Fruit fly (Drosophila melanogaster) S2 (cell line): ENCODE results near the gene CG32181.

ENCODE experiments used
- CG8478 ChIP-seq: fragments of >200 bp; optimal IDR thresholded peaks from 2 replicates; lab custom pipeline; 2018
- CTCF ChIP-seq, 2 experiments: fragments of >200 bp; optimal IDR thresholded peaks; 2 replicates each; lab custom pipeline; 2018

Gene CG32181

dm6 chr3L:17759072-17759747, at the start of gene CG32181:
Gene CG32181 (plus strand): TSS chr3L:17759697.
- TF ChIP-seq CG8478 (no peak), CTCF (optimal IDR thresholded peaks at IDR 0.05; lab: Kevin White, UChicago) (no peak)

DNA sequence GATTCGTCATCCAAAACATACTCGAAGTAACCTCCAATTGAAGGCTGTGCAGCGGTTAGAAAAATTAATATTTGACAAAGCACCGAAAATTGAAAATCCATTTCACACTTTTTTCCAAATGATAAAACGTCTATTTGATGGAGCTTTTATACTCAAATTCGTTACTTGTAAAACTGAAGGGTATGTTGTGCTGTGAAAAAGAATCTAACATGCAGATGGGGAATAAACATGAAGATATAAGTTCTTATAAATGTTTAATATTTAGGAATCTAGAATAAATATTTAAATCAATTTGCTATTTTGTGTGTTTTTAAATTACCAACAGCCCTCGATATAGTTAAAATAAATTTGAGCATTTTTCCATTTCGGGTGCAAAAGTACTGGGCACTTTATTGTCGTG, 39.7 kb upstream of the CG32181 start, which contains the start of gene CheB74a:
TSS of gene CheB74a (minus strand) at position 101 of the 400 bp plus-strand sequence.
- TF ChIP-seq CTCF (optimal IDR thresholded peaks at IDR 0.05; lab: Kevin White, UChicago) (no peak), CG8478 (no peak)

DNA sequence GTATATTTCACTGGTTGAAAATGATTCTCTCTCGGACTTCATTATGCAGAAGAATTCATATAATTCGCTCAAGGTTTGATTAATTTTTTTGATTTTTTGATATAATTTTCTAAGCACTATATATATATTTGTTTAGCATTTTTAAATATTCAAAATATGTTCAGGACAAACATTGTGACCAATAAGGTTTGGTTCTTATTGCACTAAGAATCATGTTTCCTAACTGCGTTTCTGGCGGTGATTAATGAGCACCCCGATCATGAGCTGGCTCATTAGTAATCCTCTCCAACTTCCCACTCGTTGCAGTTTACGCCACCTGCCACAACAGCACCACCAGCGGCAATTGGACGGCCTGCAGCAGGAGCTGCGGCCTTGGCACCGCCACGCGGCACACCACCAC, 30.2 kb upstream of the CG32181 start, which contains the start of gene CG6052:
TSS of gene CG6052 (minus strand) at position 101 of the 400 bp plus-strand sequence.
- TF ChIP-seq CG8478 (no peak), CTCF (optimal IDR thresholded peaks at IDR 0.05; lab: Kevin White, UChicago) (no peak)

DNA sequence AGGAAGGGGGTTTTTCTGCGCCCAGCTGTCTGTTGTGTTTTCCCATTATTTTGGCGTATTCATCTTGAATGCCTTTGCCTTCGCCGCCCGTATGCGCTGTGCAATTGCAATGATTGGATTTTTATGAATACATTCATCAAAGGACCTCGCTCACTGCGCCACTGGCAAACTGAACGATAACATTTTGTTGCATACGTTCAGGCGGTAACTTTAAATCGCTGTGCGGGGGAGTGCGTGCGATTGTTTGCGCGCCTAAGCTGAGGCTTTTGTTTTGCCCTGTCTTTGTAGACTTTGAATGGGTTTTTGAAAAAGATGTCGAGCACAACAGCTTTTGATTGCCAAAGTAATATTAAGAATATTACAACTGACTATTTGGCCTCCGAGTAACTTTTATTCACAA, 19.9 kb upstream of the CG32181 start:
- peak; percentile 13 to 14 for TF ChIP-seq CTCF (optimal IDR thresholded peaks at IDR 0.05; lab: Kevin White, UChicago)
- TF ChIP-seq CG8478 = no peak

dm6 chr3L:17740471-17740870, 19.0 kb upstream of the CG32181 start, which contains the start of gene CG7460:
Gene CG7460 (plus strand): TSS chr3L:17740540.
- no peak for TF ChIP-seq CTCF (optimal IDR thresholded peaks at IDR 0.05; lab: Kevin White, UChicago)
- no peak for TF ChIP-seq CG8478

DNA sequence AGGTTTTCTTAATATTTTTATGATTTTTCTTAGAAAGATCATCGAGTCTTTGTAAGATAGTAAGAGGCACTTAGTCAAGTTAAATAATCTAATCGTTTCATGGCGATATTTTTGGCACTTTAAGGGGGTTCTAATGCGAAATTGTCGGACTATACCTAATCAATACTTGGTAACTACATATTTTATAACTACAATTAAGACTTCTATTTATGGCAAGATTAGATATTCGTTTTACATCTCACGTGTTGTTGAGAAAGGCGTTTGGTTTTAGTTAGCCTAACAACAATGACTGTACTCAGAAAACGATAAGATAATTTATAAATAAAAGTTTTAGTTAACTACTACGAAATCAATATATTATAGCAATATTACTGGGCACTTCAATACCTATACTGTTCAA, 17.0 kb upstream of the CG32181 start:
- no peak for TF ChIP-seq CTCF (optimal IDR thresholded peaks at IDR 0.05; lab: Kevin White, UChicago)
- no peak for TF ChIP-seq CG8478

DNA sequence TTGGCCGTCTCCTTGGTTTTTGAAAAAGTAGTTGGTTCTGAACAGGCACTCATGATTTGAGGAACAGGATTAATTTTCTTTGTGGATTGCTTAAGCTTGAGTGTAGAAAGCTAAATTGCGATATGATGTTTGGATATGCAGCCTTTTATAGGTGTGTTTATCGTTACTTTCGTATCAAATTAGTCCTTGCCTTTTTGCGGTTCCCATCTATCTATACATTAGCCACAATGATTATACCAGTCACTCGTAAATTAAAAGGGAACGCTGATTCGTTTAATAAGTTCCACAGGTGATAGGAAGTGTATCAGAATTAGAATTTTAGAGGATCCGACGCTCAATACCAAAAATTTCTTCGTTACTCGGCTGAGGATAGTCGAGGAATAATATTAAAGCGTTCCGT, 12.7 kb upstream of the CG32181 start, which contains the start of gene CG6034:
TSS of gene CG6034 (minus strand) at position 101 of the 400 bp plus-strand sequence.
- TF ChIP-seq CG8478 (no peak), CTCF (optimal IDR thresholded peaks at IDR 0.05; lab: Kevin White, UChicago) (no peak)

DNA sequence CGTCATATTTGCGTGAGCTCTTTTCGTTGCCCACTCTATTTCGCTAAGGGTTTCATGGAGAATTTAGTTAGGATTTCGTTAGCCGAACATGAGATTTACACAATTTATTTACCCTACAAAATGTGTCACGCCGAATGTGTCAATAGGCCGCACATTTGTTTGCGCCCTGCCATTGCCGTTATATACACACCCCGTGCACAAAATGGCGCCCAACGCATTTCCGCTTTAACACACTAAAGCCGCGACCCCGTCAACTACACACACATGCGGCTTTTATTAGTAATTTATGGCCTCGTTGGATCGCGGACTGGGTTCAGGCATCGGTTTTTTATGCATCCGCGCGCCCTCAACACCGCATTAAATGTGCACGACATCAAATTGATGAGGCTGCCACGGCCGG, 9.0 kb upstream of the CG32181 start, which contains the start of gene Adgf-B:
TSS of gene Adgf-B (minus strand) at position 101 of the 400 bp plus-strand sequence.
- TF ChIP-seq CG8478 = no peak
- no peak for TF ChIP-seq CTCF (optimal IDR thresholded peaks at IDR 0.05; lab: Kevin White, UChicago)

DNA sequence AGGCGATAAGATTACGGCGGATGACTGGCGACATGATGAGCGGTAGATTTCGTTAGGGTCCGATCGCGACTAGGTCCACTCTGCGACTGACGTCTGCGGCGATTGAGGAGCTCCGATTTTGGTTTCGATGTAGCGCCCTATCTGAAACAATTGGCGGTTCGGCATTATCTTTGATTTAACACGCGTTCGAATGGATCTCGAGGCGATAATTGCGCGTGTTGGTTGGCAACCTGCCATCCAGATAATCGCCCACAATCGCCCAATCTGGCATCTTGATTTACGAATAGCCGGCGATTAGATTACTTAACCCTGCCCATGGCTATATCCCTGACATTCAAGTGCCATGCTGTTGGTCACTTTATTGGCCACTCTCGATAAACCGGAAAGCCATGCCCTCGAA, 5.2 kb upstream of the CG32181 start:
- TF ChIP-seq CTCF (optimal IDR thresholded peaks at IDR 0.05; lab: Kevin White, UChicago) (no peak), CG8478 (no peak)

- TF ChIP-seq CTCF (optimal IDR thresholded peaks at IDR 0.05; lab: Kevin White, UChicago) (no peak), CG8478 (no peak)
Measured at dm6 chr3L:17757156-17758083, 2.1 kb upstream of the CG32181 start.

dm6 chr3L:17758084-17758211, 1.5 kb upstream of the CG32181 start, which contains the start of gene CG32182:
Gene CG32182 (plus strand): TSS chr3L:17758112.
- no peak for TF ChIP-seq CG8478
- no peak for TF ChIP-seq CTCF (optimal IDR thresholded peaks at IDR 0.05; lab: Kevin White, UChicago)

DNA sequence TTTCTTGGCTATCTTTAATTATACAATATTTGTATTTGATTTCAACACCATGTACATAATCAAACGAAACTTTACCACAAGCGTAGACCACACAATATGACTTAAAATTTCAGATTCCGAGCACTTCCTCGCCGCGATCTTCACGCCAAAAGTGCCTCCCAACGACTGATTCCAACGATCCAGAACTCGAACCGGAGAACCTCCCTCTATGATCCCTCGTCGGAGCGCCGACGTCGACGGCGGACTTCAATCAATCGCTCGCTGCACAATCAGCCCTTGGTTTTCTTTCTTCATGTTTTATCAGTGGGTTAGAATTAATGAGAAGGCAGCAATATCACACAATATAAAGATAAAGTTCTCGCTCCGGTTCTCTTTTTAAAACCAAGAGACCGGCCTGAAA, 4.5 kb downstream of the CG32181 start, which contains the start of the genes Adgf-A and Adgf-A2:
TSS of gene Adgf-A (minus strand) at position 172 of the 400 bp plus-strand sequence.
TSS of gene Adgf-A2 (minus strand) at position 172 of the 400 bp plus-strand sequence.
- TF ChIP-seq CG8478 = no peak
- peak in 1 of 2 experiments; percentile 17 for TF ChIP-seq CTCF (optimal IDR thresholded peaks at IDR 0.05; lab: Kevin White, UChicago)

dm6 chr3L:17791067-17791466, 31.6 kb downstream of the CG32181 start:
- TF ChIP-seq CTCF (optimal IDR thresholded peaks at IDR 0.05; lab: Kevin White, UChicago) = no peak
- no peak for TF ChIP-seq CG8478

DNA sequence AAGACGTTTGTCGTGTGGAACGTTAAGA, 31.8 kb downstream of the CG32181 start, which contains the start of gene CG42815:
TSS of gene CG42815 (minus strand) at position 20 of the 28 bp plus-strand sequence.
- TF ChIP-seq CG8478 = no peak

DNA sequence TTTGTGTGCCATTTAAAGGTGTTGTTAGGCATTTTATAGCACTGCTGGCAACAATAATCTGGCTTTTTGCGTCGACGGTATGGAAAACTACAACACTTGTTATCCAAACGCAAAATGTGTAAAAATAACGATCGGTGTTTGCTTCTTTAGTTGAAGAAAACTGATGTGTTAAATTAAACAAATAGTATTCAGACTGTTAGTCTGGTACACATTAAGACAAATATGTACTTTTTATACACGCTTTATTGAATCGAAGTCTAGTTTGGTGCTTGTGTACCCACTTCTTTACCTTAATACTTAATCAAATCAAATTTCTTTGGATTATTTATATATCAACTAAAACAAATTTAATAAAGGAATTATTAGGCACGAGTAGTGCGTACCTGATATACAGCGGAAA, 32.0 kb downstream of the CG32181 start:
- TF ChIP-seq CTCF (optimal IDR thresholded peaks at IDR 0.05; lab: Kevin White, UChicago) (no peak), CG8478 (no peak)

dm6 chr3L:17797494-17797893, 38.0 kb downstream of the CG32181 start, which contains the start of gene CG42816:
Gene CG42816 (minus strand): TSS chr3L:17797594.
- TF ChIP-seq CG8478 (no peak), CTCF (optimal IDR thresholded peaks at IDR 0.05; lab: Kevin White, UChicago) (no peak)

DNA sequence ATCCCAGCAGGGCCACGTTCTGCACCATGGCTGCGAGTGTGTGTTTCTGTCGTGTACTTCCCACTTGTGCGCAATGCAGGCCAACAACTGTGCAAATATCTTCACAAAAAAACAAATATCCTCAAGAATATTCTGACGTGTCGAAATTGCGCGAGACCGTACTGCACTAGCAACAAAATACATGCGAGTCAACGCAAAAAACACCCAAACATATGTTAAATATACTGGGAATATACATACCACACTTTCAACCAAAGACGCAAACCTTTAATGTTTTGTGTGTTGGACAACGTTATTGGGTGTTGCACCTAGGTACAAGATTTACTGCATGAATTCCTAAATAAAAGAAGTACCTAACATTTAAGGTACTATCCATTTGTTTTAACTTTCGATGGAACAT, 42.6 kb downstream of the CG32181 start, which contains the start of gene NUCB1:
TSS of gene NUCB1 (minus strand) at position 173 of the 400 bp plus-strand sequence.
- TF ChIP-seq CG8478 (no peak), CTCF (optimal IDR thresholded peaks at IDR 0.05; lab: Kevin White, UChicago) (peak; percentile 39 to 51)
